Fruit fly (Drosophila melanogaster): ENCODE data around the gene Alp12.

dm6 chr2L:19432424-19433015, 8.7 kb downstream of the Alp12 start, which contains the start of gene Rab9:
- TF ChIP-seq CG8478 (optimal IDR thresholded peaks at IDR 0.05), result no peak
- no peak for TF ChIP-seq CTCF (optimal IDR thresholded peaks at IDR 0.05)
